Worm (Caenorhabditis elegans) whole organism, L4 larva: ENCODE results near the gene F10C1.9.

Source experiments
- D1046.2 ChIP-seq: fragments of 200-800 bp; sonication (Bioruptor generic); IDR thresholded peaks from 2 replicates; pipeline ENCODE4 v1.3.6; 2022; ENCODE audit warnings: missing genetic modification characterization, missing compliant biosample characterization
- F44E2.7 ChIP-seq: fragments of 200-800 bp; sonication (Bioruptor generic); IDR thresholded peaks from 2 replicates; pipeline ENCODE4 v2.1.2; 2022; ENCODE audit warnings: missing genetic modification characterization, missing compliant biosample characterization
- F49E8.2 ChIP-seq: sonication (generic microtip); optimal IDR thresholded peaks from 2 replicates; lab custom pipeline; 2016; ENCODE audit warnings: missing compliant biosample characterization, mild to moderate bottlenecking, missing genetic modification characterization, borderline replicate concordance
- T20F7.1 ChIP-seq: fragments of 200-800 bp; sonication (Bioruptor generic); optimal IDR thresholded peaks from 2 replicates; lab custom pipeline; 2018; ENCODE audit warnings: mild to moderate bottlenecking, missing genetic modification characterization, missing compliant biosample characterization
- Y105C5A.15 ChIP-seq: fragments of 200-800 bp; sonication (Bioruptor generic); IDR thresholded peaks from 2 replicates; pipeline ENCODE4 v1.3.6; 2022; ENCODE audit warnings: missing genetic modification characterization, missing compliant biosample characterization
- Y48G9A.11 ChIP-seq: fragments of 200-800 bp; sonication (Bioruptor generic); IDR thresholded peaks from 2 replicates; pipeline ENCODE4 v1.3.6; 2022; ENCODE audit warnings: missing genetic modification reagents, missing genetic modification characterization, missing compliant biosample characterization
- Y5F2A.4 ChIP-seq: fragments of 200-800 bp; sonication (Bioruptor generic); optimal IDR thresholded peaks from 2 replicates; lab custom pipeline; 2018; ENCODE audit warnings: mild to moderate bottlenecking, missing genetic modification characterization, missing compliant biosample characterization
- aly-2 ChIP-seq: sonication (generic microtip); optimal IDR thresholded peaks from 2 replicates; lab custom pipeline; 2018; ENCODE audit warnings: missing biosample characterization, missing genetic modification characterization
- ama-1 ChIP-seq: fragments of 150-350 bp; optimal IDR thresholded peaks from 2 replicates; lab custom pipeline; 2014; ENCODE audit warnings: inconsistent platforms, mixed read lengths
- arid-1 ChIP-seq: fragments of 200-800 bp; sonication (Bioruptor generic); conservative IDR thresholded peaks from 2 replicates; pipeline ENCODE4 v1.3.6; 2022; ENCODE audit warnings: missing genetic modification reagents, missing genetic modification characterization, missing compliant biosample characterization
- attf-4 ChIP-seq: sonication (generic microtip); optimal IDR thresholded peaks from 3 replicates; lab custom pipeline; 2017; ENCODE audit warnings: missing biosample characterization, missing genetic modification characterization
- ceh-28 ChIP-seq: fragments of 150-350 bp; optimal IDR thresholded peaks from 2 replicates; lab custom pipeline; 2014; ENCODE audit warnings: missing biosample characterization, missing genetic modification reagents, missing genetic modification characterization
- ceh-62 ChIP-seq: sonication (generic microtip); optimal IDR thresholded peaks from 2 replicates; lab custom pipeline; 2017; ENCODE audit warnings: missing biosample characterization, missing genetic modification characterization
- dve-1 ChIP-seq: sonication (generic microtip); optimal IDR thresholded peaks from 2 replicates; lab custom pipeline; 2017; ENCODE audit warnings: antibody characterized with exemption, mild to moderate bottlenecking, missing genetic modification characterization, missing compliant biosample characterization; ENCODE audit not compliant: insufficient read depth
- egl-27 ChIP-seq: sonication (generic microtip); optimal IDR thresholded peaks from 3 replicates; lab custom pipeline; 2017; ENCODE audit warnings: missing biosample characterization, missing genetic modification reagents, missing genetic modification characterization
- fkh-10 ChIP-seq: fragments of 150-350 bp; optimal IDR thresholded peaks from 2 replicates; lab custom pipeline; 2014; ENCODE audit warnings: missing biosample characterization, missing genetic modification reagents, missing genetic modification characterization
- hlh-11 ChIP-seq: fragments of 200-800 bp; sonication (Bioruptor generic); optimal IDR thresholded peaks from 2 replicates; lab custom pipeline; 2018; ENCODE audit warnings: mild to moderate bottlenecking, missing genetic modification characterization, missing compliant biosample characterization
- hlh-30 ChIP-seq: sonication (generic microtip); optimal IDR thresholded peaks from 2 replicates; lab custom pipeline; 2017; ENCODE audit warnings: antibody characterized with exemption, mild to moderate bottlenecking, missing genetic modification characterization, missing compliant biosample characterization; ENCODE audit not compliant: insufficient read depth
- hmg-1.1 ChIP-seq: fragments of 200-800 bp; sonication (Bioruptor generic); IDR thresholded peaks from 2 replicates; pipeline ENCODE4 v1.3.6; 2022; ENCODE audit warnings: missing genetic modification reagents, missing genetic modification characterization, missing compliant biosample characterization
- lin-1 ChIP-seq: fragments of 200-800 bp; sonication (Bioruptor generic); IDR thresholded peaks from 2 replicates; pipeline ENCODE4 v1.3.6; 2022; ENCODE audit warnings: missing genetic modification reagents, missing genetic modification characterization, missing compliant biosample characterization
- madf-9 ChIP-seq: fragments of 200-800 bp; sonication (Bioruptor generic); conservative IDR thresholded peaks from 2 replicates; pipeline ENCODE4 v1.3.6; 2022; ENCODE audit warnings: missing genetic modification reagents, missing genetic modification characterization, missing compliant biosample characterization
- mdl-1 ChIP-seq, 2 experiments: fragments of 150-350 bp in 1 of 2; sonication (generic microtip) in 1 of 2; optimal IDR thresholded peaks; 2 replicates each; lab custom pipeline; 2014 to 2017; ENCODE audit warnings: missing biosample characterization in 2 of 2, missing genetic modification characterization in 2 of 2
- mep-1 ChIP-seq: fragments of 150-350 bp; sonication (generic microtip); optimal IDR thresholded peaks from 3 replicates; lab custom pipeline; 2014; ENCODE audit warnings: missing biosample characterization, missing genetic modification characterization
- mes-2 ChIP-seq: sonication (generic microtip); optimal IDR thresholded peaks from 2 replicates; lab custom pipeline; 2016; ENCODE audit warnings: missing genotype, mild to moderate bottlenecking, missing genetic modification characterization, missing compliant biosample characterization; ENCODE audit not compliant: poor library complexity, severe bottlenecking
- mxl-3 ChIP-seq: fragments of 200-800 bp; sonication (Bioruptor generic); optimal IDR thresholded peaks from 2 replicates; lab custom pipeline; 2018; ENCODE audit warnings: mild to moderate bottlenecking, missing genetic modification characterization, missing compliant biosample characterization
- nhr-10 ChIP-seq: fragments of 150-350 bp; optimal IDR thresholded peaks from 2 replicates; lab custom pipeline; 2014; ENCODE audit warnings: missing biosample characterization, missing genetic modification characterization
- nhr-11 ChIP-seq: fragments of 150-350 bp; optimal IDR thresholded peaks from 2 replicates; lab custom pipeline; 2014; ENCODE audit warnings: missing biosample characterization, missing genetic modification characterization
- nhr-111 ChIP-seq: fragments of 200-800 bp; sonication (Bioruptor generic); optimal IDR thresholded peaks from 2 replicates; lab custom pipeline; 2018; ENCODE audit warnings: mild to moderate bottlenecking, missing genetic modification characterization, missing compliant biosample characterization
- php-3 ChIP-seq: fragments of 200-800 bp; sonication (Bioruptor generic); IDR thresholded peaks from 2 replicates; pipeline ENCODE4 v1.3.6; 2022; ENCODE audit warnings: missing genetic modification reagents, missing genetic modification characterization, missing compliant biosample characterization
- saeg-2 ChIP-seq: fragments of 200-800 bp; sonication (Bioruptor generic); IDR thresholded peaks from 2 replicates; pipeline ENCODE4 v1.3.6; 2022; ENCODE audit warnings: missing genetic modification reagents, missing genetic modification characterization, missing compliant biosample characterization
- snpc-1.2 ChIP-seq: fragments of 200-800 bp; sonication (Bioruptor generic); IDR thresholded peaks from 2 replicates; pipeline ENCODE4 v1.3.6; 2022; ENCODE audit warnings: missing genetic modification reagents, missing genetic modification characterization, missing compliant biosample characterization
- spr-1 ChIP-seq: sonication (generic microtip); optimal IDR thresholded peaks from 2 replicates; lab custom pipeline; 2016; ENCODE audit warnings: mild to moderate bottlenecking, missing genetic modification characterization, missing compliant biosample characterization
- tra-1 ChIP-seq: fragments of 200-800 bp; sonication (Bioruptor generic); IDR thresholded peaks from 2 replicates; pipeline ENCODE4 v1.3.6; 2022; ENCODE audit warnings: missing genetic modification reagents, missing genetic modification characterization, missing compliant biosample characterization
- unc-39 ChIP-seq: sonication (generic microtip); optimal IDR thresholded peaks from 2 replicates; lab custom pipeline; 2017; ENCODE audit warnings: missing biosample characterization, missing genetic modification characterization
- unc-62 ChIP-seq, 3 experiments: fragments of 150-350 bp in 1 of 3; sonication (generic microtip); optimal IDR thresholded peaks in 2 of 3; peaks in 1 of 3; 1 replicate in 1 of 3; 2 replicates in 2 of 3; lab custom pipeline; 2014 to 2017; ENCODE audit warnings: missing biosample characterization in 3 of 3, missing genetic modification characterization in 3 of 3, missing genetic modification reagents in 3 of 3, missing genotype in 1 of 3
- zfp-2 ChIP-seq: sonication (generic microtip); optimal IDR thresholded peaks from 2 replicates; lab custom pipeline; 2016; ENCODE audit warnings: mild to moderate bottlenecking, missing genetic modification characterization, missing compliant biosample characterization
- zip-11 ChIP-seq: fragments of 200-800 bp; sonication (Bioruptor generic); IDR thresholded peaks from 2 replicates; pipeline ENCODE4 v1.3.6; 2022; ENCODE audit warnings: missing genetic modification characterization, missing compliant biosample characterization
- ztf-7 ChIP-seq: fragments of 150-350 bp; optimal IDR thresholded peaks from 2 replicates; lab custom pipeline; 2014; ENCODE audit warnings: missing biosample characterization, missing genetic modification characterization

Gene F10C1.9

ce11 chrII:5714807-5715206 is 30.3 kb downstream of the F10C1.9 start, which contains the start of the genes tiar-1 and lelo-4 (continued):
- TF ChIP-seq fkh-10 (GFP tag; lab: Kevin White, UChicago) (no peak), nhr-11 (no peak), hlh-30 (tag; lab: Kevin White, UChicago) (peak; percentile 51), spr-1 (tag; lab: Kevin White, UChicago) (no peak), ceh-62 (no peak), F49E8.2 (tag; lab: Kevin White, UChicago) (no peak), zfp-2 (peak; percentile 18), aly-2 (tag; lab: Kevin White, UChicago) (no peak), saeg-2 (GFP tag; lab: Robert Waterston, UW) (no peak), Y105C5A.15 (GFP tag; lab: Robert Waterston, UW) (no peak), attf-4 (tag; lab: Kevin White, UChicago) (no peak), lin-1 (GFP tag; lab: Robert Waterston, UW) (no peak), hmg-1.1 (GFP tag; lab: Robert Waterston, UW) (peak; percentile 44; the same call in 1 of the 2 replicates), ceh-28 (tag; lab: Kevin White, UChicago) (no peak), mxl-3 (GFP tag; lab: Kevin White, UChicago) (no peak), tra-1 (GFP tag; lab: Robert Waterston, UW) (no peak), unc-62 (GFP tag; optimal IDR thresholded peaks at IDR 0.05 in 1 of 2; lab: Kevin White, UChicago) (peak in 1 of 2 experiments; percentile 87), unc-62 (tag; optimal IDR thresholded peaks at IDR 0.05; lab: Kevin White, UChicago) (no peak), mdl-1 (tag; optimal IDR thresholded peaks at IDR 0.05; lab: Kevin White, UChicago) (no peak), D1046.2 (GFP tag; lab: Robert Waterston, UW) (no peak), unc-39 (tag; lab: Kevin White, UChicago) (no peak), nhr-10 (tag; lab: Kevin White, UChicago) (no peak), dve-1 (peak; percentile 58), ztf-7 (tag; lab: Kevin White, UChicago) (no peak), hlh-11 (tag; lab: Kevin White, UChicago) (peak; percentile 44)

ce11 chrII:5712126-5712525 is 33.0 kb downstream of the F10C1.9 start:
- 0 out of 2 replicates have a peak, but pooled peaks have one; percentile 20 for TF ChIP-seq arid-1 (GFP tag; lab: Robert Waterston, UW)
- TF ChIP-seq spr-1 (tag; lab: Kevin White, UChicago) = peak; percentile 34
- peak; percentile 30 for TF ChIP-seq T20F7.1 (GFP tag; lab: Kevin White, UChicago)
- 0 out of 2 replicates have a peak, but pooled peaks have one; percentile 8 for TF ChIP-seq snpc-1.2 (GFP tag; lab: Robert Waterston, UW)
- no peak for TF ChIP-seq egl-27 (tag; lab: Kevin White, UChicago)
- TF ChIP-seq nhr-111 (GFP tag; lab: Kevin White, UChicago) = no peak
- TF ChIP-seq php-3 = 0 out of 2 replicates have a peak, but pooled peaks have one; percentile 25
- TF ChIP-seq F44E2.7 (GFP tag; lab: Robert Waterston, UW) = no peak
- peak; percentile 81 for TF ChIP-seq ama-1 (lab: Kevin White, UChicago)
- TF ChIP-seq Y48G9A.11 (GFP tag; lab: Robert Waterston, UW) = peak; percentile 26; the same call in 1 of the 2 replicates
- no peak for TF ChIP-seq zip-11 (GFP tag; lab: Robert Waterston, UW)
- no peak for TF ChIP-seq madf-9 (GFP tag; lab: Robert Waterston, UW)
- TF ChIP-seq mep-1 (tag; lab: Kevin White, UChicago) = peak; percentile 5
- peak; percentile 4 for TF ChIP-seq mes-2
- no peak for TF ChIP-seq Y5F2A.4
- no peak for TF ChIP-seq ceh-28 (tag; lab: Kevin White, UChicago)
- no peak for TF ChIP-seq nhr-11
